Worm (Caenorhabditis elegans) whole organism, young adult: ENCODE results near the gene Y59A8B.12.

Source experiments
- Y53G8AR.9 ChIP-seq: fragments of 200-800 bp; sonication (Bioruptor generic); conservative IDR thresholded peaks from 2 replicates; pipeline ENCODE4 v1.3.6; 2022; ENCODE audit warnings: missing genetic modification reagents, missing genetic modification characterization, missing compliant biosample characterization
- Y56A3A.18 ChIP-seq: fragments of 200-800 bp; sonication (Bioruptor generic); IDR thresholded peaks from 2 replicates; pipeline ENCODE4 v1.3.6; 2022; ENCODE audit warnings: missing genetic modification reagents, missing genetic modification characterization, missing compliant biosample characterization
- let-526 ChIP-seq: fragments of 200-800 bp; sonication (Bioruptor generic); IDR thresholded peaks from 2 replicates; pipeline ENCODE4 v1.3.6; 2022; ENCODE audit warnings: missing genetic modification reagents, missing genetic modification characterization, missing compliant biosample characterization
- lin-26 ChIP-seq: fragments of 200-800 bp; sonication (Bioruptor generic); IDR thresholded peaks from 2 replicates; pipeline ENCODE4 v1.3.6; 2022; ENCODE audit warnings: missing genetic modification reagents, missing genetic modification characterization, missing compliant biosample characterization
- mcd-1 ChIP-seq: fragments of 200-800 bp; sonication (Bioruptor generic); IDR thresholded peaks from 2 replicates; pipeline ENCODE4 v1.3.6; 2022; ENCODE audit warnings: missing genetic modification reagents, missing genetic modification characterization, missing compliant biosample characterization
- mxl-1 ChIP-seq: sonication (generic microtip); optimal IDR thresholded peaks from 2 replicates; lab custom pipeline; 2016; ENCODE audit warnings: missing genetic modification characterization, missing compliant biosample characterization
- repo-1 ChIP-seq: sonication (generic microtip); optimal IDR thresholded peaks from 2 replicates; lab custom pipeline; 2017; ENCODE audit warnings: mild to moderate bottlenecking, missing genetic modification characterization, missing compliant biosample characterization

ce11 chrV:18093941-18094340 is 7.9 kb upstream of the Y59A8B.12 start:
- TF ChIP-seq mxl-1 (tag; lab: Kevin White, UChicago) (no peak), mcd-1 (no peak), lin-26 (GFP tag; lab: Robert Waterston, UW) (no peak), Y53G8AR.9 (GFP tag; lab: Robert Waterston, UW) (no peak), let-526 (no peak), Y56A3A.18 (no peak), repo-1 (tag; lab: Kevin White, UChicago) (no peak)
